Fruit fly (Drosophila melanogaster) whole organism, embryonic: ENCODE results near the gene Cand1.

ENCODE experiments used
- Bdp1 ChIP-seq: fragments of 200-800 bp; sonication (Bioruptor generic); optimal IDR thresholded peaks from 3 replicates; lab custom pipeline; 2016; ENCODE audit warnings: missing biosample characterization, missing genetic modification characterization
- CG10147 ChIP-seq: fragments of 200-800 bp; sonication (Bioruptor generic); optimal IDR thresholded peaks from 2 replicates; lab custom pipeline; 2019; ENCODE audit warnings: missing biosample characterization, mild to moderate bottlenecking, missing genetic modification characterization, moderate library complexity
- CG10209 ChIP-seq: fragments of 200-800 bp; sonication (Bioruptor generic); optimal IDR thresholded peaks from 3 replicates; lab custom pipeline; 2017; ENCODE audit warnings: missing biosample characterization, mild to moderate bottlenecking, missing genetic modification characterization, missing genetic modification reagents
- CG10267 ChIP-seq: fragments of 200-800 bp; sonication (Bioruptor generic); optimal IDR thresholded peaks from 2 replicates; lab custom pipeline; 2018; ENCODE audit warnings: missing biosample characterization, mild to moderate bottlenecking, missing genetic modification characterization, moderate library complexity
- CG10274 ChIP-seq: fragments of 200-800 bp; sonication (Bioruptor generic); optimal IDR thresholded peaks from 3 replicates; lab custom pipeline; 2017; ENCODE audit warnings: missing biosample characterization, mild to moderate bottlenecking, missing genetic modification characterization
- CG10543 ChIP-seq: fragments of 200-800 bp; sonication (Bioruptor generic); optimal IDR thresholded peaks from 3 replicates; lab custom pipeline; 2017; ENCODE audit warnings: missing biosample characterization, mild to moderate bottlenecking, missing genetic modification characterization, moderate library complexity
- CG11085 ChIP-seq: fragments of 200-800 bp; sonication (Bioruptor generic); IDR thresholded peaks from 2 replicates; pipeline ENCODE4 v1.3.6; 2022; ENCODE audit warnings: missing biosample characterization, missing genetic modification characterization
- CG12104 ChIP-seq: fragments of 200-800 bp; sonication (Bioruptor generic); optimal IDR thresholded peaks from 3 replicates; lab custom pipeline; 2016; ENCODE audit warnings: missing biosample characterization, missing genetic modification characterization
- CG12236 ChIP-seq: fragments of 200-800 bp; sonication (Bioruptor generic); optimal IDR thresholded peaks from 2 replicates; lab custom pipeline; 2016; ENCODE audit warnings: missing biosample characterization, missing genetic modification characterization
- CG12391 ChIP-seq: fragments of 200-800 bp; sonication (Bioruptor generic); optimal IDR thresholded peaks from 3 replicates; lab custom pipeline; 2018; ENCODE audit warnings: missing biosample characterization, mild to moderate bottlenecking, missing genetic modification characterization, moderate library complexity
- CG17328 ChIP-seq: fragments of 200-800 bp; sonication (Bioruptor generic); IDR thresholded peaks from 2 replicates; pipeline ENCODE4 v1.3.6; 2022; ENCODE audit warnings: missing biosample characterization, missing genetic modification characterization
- CG17385 ChIP-seq: fragments of 200-800 bp; sonication (Bioruptor generic); optimal IDR thresholded peaks from 3 replicates; lab custom pipeline; 2018; ENCODE audit warnings: missing biosample characterization, mild to moderate bottlenecking, missing genetic modification characterization
- CG17829 ChIP-seq: fragments of 200-800 bp; optimal IDR thresholded peaks from 2 replicates; lab custom pipeline; 2019; ENCODE audit warnings: missing biosample characterization, mild to moderate bottlenecking, missing genetic modification characterization, moderate library complexity
- CG30403 ChIP-seq: fragments of 200-800 bp; sonication (Bioruptor generic); optimal IDR thresholded peaks from 3 replicates; lab custom pipeline; 2016; ENCODE audit warnings: missing biosample characterization, missing genetic modification characterization
- CG3281 ChIP-seq: fragments of 200-800 bp; sonication (Bioruptor generic); optimal IDR thresholded peaks from 3 replicates; lab custom pipeline; 2017; ENCODE audit warnings: missing biosample characterization, mild to moderate bottlenecking, missing genetic modification characterization
- CG4424 ChIP-seq: fragments of 200-800 bp; sonication (Bioruptor generic); optimal IDR thresholded peaks from 3 replicates; lab custom pipeline; 2016; ENCODE audit warnings: missing biosample characterization, missing genetic modification characterization
- CG4820 ChIP-seq: fragments of 200-800 bp; sonication (Bioruptor generic); optimal IDR thresholded peaks from 3 replicates; lab custom pipeline; 2016; ENCODE audit warnings: missing biosample characterization, missing genetic modification characterization
- CG6175 ChIP-seq: fragments of 200-800 bp; sonication (Bioruptor generic); IDR thresholded peaks from 3 replicates; pipeline ENCODE4 v1.3.6; 2022; ENCODE audit warnings: missing biosample characterization, missing genetic modification characterization
- CG7928 ChIP-seq: fragments of 200-800 bp; sonication (Bioruptor generic); optimal IDR thresholded peaks from 2 replicates; lab custom pipeline; 2017; ENCODE audit warnings: missing biosample characterization, mild to moderate bottlenecking, missing genetic modification characterization
- CG8281 ChIP-seq: fragments of 200-800 bp; sonication (Bioruptor generic); optimal IDR thresholded peaks from 2 replicates; lab custom pipeline; 2018; ENCODE audit warnings: missing biosample characterization, mild to moderate bottlenecking, missing genetic modification characterization, moderate library complexity
- CG8290 ChIP-seq, 3 experiments: fragments of 200-800 bp; sonication (Bioruptor generic); optimal IDR thresholded peaks; 2 replicates each; lab custom pipeline; 2016 to 2019; ENCODE audit warnings: missing biosample characterization in 3 of 3, missing genetic modification characterization in 3 of 3, mild to moderate bottlenecking in 2 of 3, moderate library complexity in 1 of 3
- CG8388 ChIP-seq: fragments of 200-800 bp; sonication (Bioruptor generic); optimal IDR thresholded peaks from 2 replicates; lab custom pipeline; 2019; ENCODE audit warnings: missing biosample characterization, mild to moderate bottlenecking, missing genetic modification characterization, moderate library complexity
- CG9215 ChIP-seq: fragments of 200-800 bp; sonication (Bioruptor generic); IDR thresholded peaks from 2 replicates; pipeline ENCODE4 v1.3.6; 2022; ENCODE audit warnings: missing biosample characterization, missing genetic modification characterization
- CG9437 ChIP-seq: fragments of 200-800 bp; sonication (Bioruptor generic); optimal IDR thresholded peaks from 2 replicates; lab custom pipeline; 2018; ENCODE audit warnings: missing biosample characterization, mild to moderate bottlenecking, missing genetic modification characterization
- D19B ChIP-seq: fragments of 200-800 bp; sonication (Bioruptor generic); optimal IDR thresholded peaks from 2 replicates; lab custom pipeline; 2017; ENCODE audit warnings: missing biosample characterization, mild to moderate bottlenecking, missing genetic modification characterization
- Dll ChIP-seq: fragments of 200-800 bp; sonication (Bioruptor generic); IDR thresholded peaks from 4 replicates; pipeline ENCODE4 v1.3.6; 2022; ENCODE audit warnings: missing biosample characterization, missing genetic modification characterization; ENCODE audit not compliant: partially characterized antibody
- Drgx ChIP-seq: fragments of 200-800 bp; sonication (Bioruptor generic); IDR thresholded peaks from 2 replicates; pipeline ENCODE4 v1.3.6; 2022; ENCODE audit warnings: missing biosample characterization, missing genetic modification characterization
- GATAe ChIP-seq: fragments of 200-800 bp; sonication (Bioruptor generic); conservative IDR thresholded peaks from 2 replicates; pipeline ENCODE4 v1.3.6; 2022; ENCODE audit warnings: missing biosample characterization, missing genetic modification characterization
- H15 ChIP-seq: fragments of 200-800 bp; sonication (Bioruptor generic); IDR thresholded peaks from 3 replicates; pipeline ENCODE4 v1.3.6; 2022; ENCODE audit warnings: missing biosample characterization, missing genetic modification characterization
- Hr3 ChIP-seq: fragments of 200-800 bp; sonication (Bioruptor generic); optimal IDR thresholded peaks from 3 replicates; lab custom pipeline; 2016; ENCODE audit warnings: missing biosample characterization, missing genetic modification characterization
- Lpt ChIP-seq: fragments of >200 bp; optimal IDR thresholded peaks from 2 replicates; lab custom pipeline; 2018; ENCODE audit warnings: missing biosample characterization, missing genetic modification characterization
- Mad ChIP-seq: fragments of 200-800 bp; sonication (Bioruptor generic); optimal IDR thresholded peaks from 2 replicates; lab custom pipeline; 2016; ENCODE audit warnings: missing biosample characterization, missing genetic modification characterization
- Mes4 ChIP-seq: fragments of 200-800 bp; sonication (Bioruptor generic); optimal IDR thresholded peaks from 2 replicates; lab custom pipeline; 2016; ENCODE audit warnings: missing biosample characterization, missing genetic modification characterization
- NC2α ChIP-seq: fragments of 200-800 bp; sonication (Bioruptor generic); optimal IDR thresholded peaks from 2 replicates; lab custom pipeline; 2016; ENCODE audit warnings: missing biosample characterization, missing genetic modification characterization
- Ptx1 ChIP-seq: fragments of 200-800 bp; sonication (Bioruptor generic); IDR thresholded peaks from 2 replicates; pipeline ENCODE4 v1.3.6; 2022; ENCODE audit warnings: missing biosample characterization, missing genetic modification characterization
- Sin3A ChIP-seq: fragments of >200 bp; optimal IDR thresholded peaks from 2 replicates; lab custom pipeline; 2018
- Taf1 ChIP-seq: fragments of 200-800 bp; sonication (Bioruptor generic); IDR thresholded peaks from 2 replicates; pipeline ENCODE4 v1.3.6; 2022; ENCODE audit warnings: missing biosample characterization, missing genetic modification characterization
- ac ChIP-seq: fragments of 200-800 bp; sonication (Bioruptor generic); optimal IDR thresholded peaks from 3 replicates; lab custom pipeline; 2017; ENCODE audit warnings: missing biosample characterization, mild to moderate bottlenecking, missing genetic modification characterization
- amos ChIP-seq: fragments of 200-800 bp; sonication (Bioruptor generic); IDR thresholded peaks from 2 replicates; pipeline ENCODE4 v1.3.6; 2022; ENCODE audit warnings: missing biosample characterization, missing genetic modification characterization; ENCODE audit not compliant: partially characterized antibody
- bowl ChIP-seq: fragments of 200-800 bp; sonication (Bioruptor generic); IDR thresholded peaks from 2 replicates; pipeline ENCODE4 v1.3.6; 2022; ENCODE audit warnings: missing biosample characterization, missing genetic modification characterization
- dpn ChIP-seq, 2 experiments: fragments of 200-800 bp; sonication (Bioruptor generic); optimal IDR thresholded peaks; 3 replicates each; lab custom pipeline; 2016; ENCODE audit warnings: missing biosample characterization in 2 of 2, missing genetic modification characterization in 2 of 2
- en ChIP-seq: fragments of 200-800 bp; sonication (Bioruptor generic); optimal IDR thresholded peaks from 2 replicates; lab custom pipeline; 2016; ENCODE audit warnings: missing biosample characterization, missing genetic modification characterization
- fd96Cb ChIP-seq: fragments of 200-800 bp; sonication (Bioruptor generic); optimal IDR thresholded peaks from 2 replicates; lab custom pipeline; 2018; ENCODE audit warnings: missing biosample characterization, mild to moderate bottlenecking, missing genetic modification characterization, moderate library complexity
- fru ChIP-seq: fragments of >200 bp; optimal IDR thresholded peaks from 2 replicates; lab custom pipeline; 2017
- lab ChIP-seq: fragments of 200-800 bp; sonication (Bioruptor generic); optimal IDR thresholded peaks from 3 replicates; lab custom pipeline; 2017; ENCODE audit warnings: missing biosample characterization, missing genetic modification characterization, mild to moderate bottlenecking, moderate library complexity, missing genetic modification reagents
- pzg ChIP-seq: fragments of 200-800 bp; sonication (Bioruptor generic); optimal IDR thresholded peaks from 3 replicates; lab custom pipeline; 2018; ENCODE audit warnings: missing biosample characterization, mild to moderate bottlenecking, missing genetic modification characterization, moderate library complexity
- sima ChIP-seq: fragments of 200-800 bp; sonication (Bioruptor generic); optimal IDR thresholded peaks from 2 replicates; lab custom pipeline; 2016; ENCODE audit warnings: missing biosample characterization, missing genetic modification characterization
- slbo ChIP-seq: fragments of 200-800 bp; sonication (Bioruptor generic); IDR thresholded peaks from 2 replicates; pipeline ENCODE4 v1.3.6; 2022; ENCODE audit warnings: missing biosample characterization, missing genetic modification characterization
- trem ChIP-seq: fragments of 200-800 bp; optimal IDR thresholded peaks from 3 replicates; lab custom pipeline; 2019; ENCODE audit warnings: missing biosample characterization, mild to moderate bottlenecking, missing genetic modification characterization, moderate library complexity
- zen ChIP-seq: fragments of 200-800 bp; sonication (Bioruptor generic); optimal IDR thresholded peaks from 3 replicates; lab custom pipeline; 2018; ENCODE audit warnings: missing biosample characterization, mild to moderate bottlenecking, missing genetic modification characterization, moderate library complexity

The Cand1 gene

DNA sequence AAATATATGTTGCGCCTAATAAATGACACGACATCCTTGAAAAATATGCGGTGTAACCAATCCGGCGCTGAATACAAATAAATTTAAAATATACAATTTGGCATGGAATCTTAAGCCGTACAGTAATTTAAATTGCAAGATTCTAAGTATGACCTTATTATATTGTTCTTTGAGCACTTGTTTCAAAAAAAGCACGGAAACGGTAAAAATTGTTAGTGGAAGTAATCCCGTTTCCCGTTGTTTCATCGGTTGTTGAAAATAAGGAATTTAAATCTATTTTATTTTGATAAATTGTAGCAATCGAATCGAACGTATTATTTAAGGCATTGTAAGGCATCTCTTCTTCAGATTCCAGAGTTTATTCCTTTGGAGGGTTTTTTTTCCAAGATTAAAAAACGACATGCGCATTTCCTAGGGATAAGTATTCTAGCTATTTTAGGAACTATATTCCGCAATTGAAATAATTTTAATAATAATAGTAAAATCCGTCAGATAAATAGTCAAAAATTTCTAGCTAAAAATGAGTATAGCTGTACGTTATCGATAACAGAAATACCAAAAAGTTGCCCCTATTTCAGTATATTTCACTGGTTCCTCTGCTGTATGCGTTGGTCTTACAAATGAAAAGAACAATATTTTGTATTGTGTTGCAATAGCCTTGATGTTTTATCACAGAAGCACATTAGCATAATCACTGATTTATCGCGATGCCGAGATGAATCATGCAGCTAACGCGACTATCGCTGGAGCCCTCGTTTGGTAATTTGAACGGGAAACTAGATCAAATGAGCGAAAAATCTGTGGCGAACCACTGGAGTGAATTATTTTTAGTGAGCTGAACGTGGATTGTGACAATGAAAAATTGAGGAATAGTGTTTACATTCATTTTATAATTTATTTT is 29.2 kb downstream of the Cand1 start, which contains the start of gene GATAd (continued):
- no peak for TF ChIP-seq CG6175 (GFP tag; lab: Robert Waterston, UW)
- no peak for TF ChIP-seq CG17385 (GFP tag; lab: Kevin White, UChicago)
- TF ChIP-seq bowl (GFP tag; lab: Robert Waterston, UW), result no peak
- peak in 1 of 2 experiments; percentile 23 for TF ChIP-seq dpn (GFP tag; optimal IDR thresholded peaks at IDR 0.05; lab: Kevin White, UChicago)
- no peak for TF ChIP-seq CG9215
- TF ChIP-seq H15 (GFP tag; lab: Robert Waterston, UW), result no peak
- no peak for TF ChIP-seq fd96Cb (tag; lab: Kevin White, UChicago)
- TF ChIP-seq Bdp1, result no peak
- TF ChIP-seq fru, result no peak
- TF ChIP-seq en (GFP tag; lab: Kevin White, UChicago), result no peak
- TF ChIP-seq sima (GFP tag; lab: Kevin White, UChicago), result no peak
- peak; percentile 62 for TF ChIP-seq pzg (GFP tag; lab: Kevin White, UChicago)
- no peak for TF ChIP-seq Mes4
- peak; percentile 3 for TF ChIP-seq Sin3A (lab: Kevin White, UChicago)
- TF ChIP-seq NC2α (GFP tag; lab: Kevin White, UChicago), result no peak
- no peak for TF ChIP-seq ac (GFP tag; lab: Kevin White, UChicago)
- no peak for TF ChIP-seq D19B (GFP tag; lab: Kevin White, UChicago)
- TF ChIP-seq CG10209 (GFP tag; lab: Kevin White, UChicago), result no peak
- TF ChIP-seq CG12236 (GFP tag; lab: Kevin White, UChicago), result no peak
- peak; percentile 88 for TF ChIP-seq CG7928 (GFP tag; lab: Kevin White, UChicago)
- peak; percentile 33 for TF ChIP-seq CG10267 (tag; lab: Kevin White, UChicago)
- no peak for TF ChIP-seq Ptx1 (GFP tag; lab: Robert Waterston, UW)
- TF ChIP-seq lab, result no peak
- TF ChIP-seq CG10543 (GFP tag; lab: Kevin White, UChicago), result peak; percentile 19
- peak; percentile 43 for TF ChIP-seq CG17829
- no peak; the same call in 1 of the 2 replicates for TF ChIP-seq amos
- TF ChIP-seq CG10274 (GFP tag; lab: Kevin White, UChicago), result no peak
- TF ChIP-seq CG11085 (GFP tag; lab: Robert Waterston, UW), result no peak
- TF ChIP-seq CG9437 (GFP tag; lab: Kevin White, UChicago), result no peak
- no peak for TF ChIP-seq Dll (GFP tag; lab: Robert Waterston, UW)
- no peak for TF ChIP-seq Drgx
- TF ChIP-seq Lpt (GFP tag; lab: Kevin White, UChicago), result no peak
- peak; percentile 12 for TF ChIP-seq Hr3
- peak; percentile 23 for TF ChIP-seq zen
- TF ChIP-seq GATAe (GFP tag; lab: Robert Waterston, UW), result no peak
- no peak for TF ChIP-seq CG8388 (GFP tag; lab: Kevin White, UChicago)
- TF ChIP-seq slbo (GFP tag; lab: Robert Waterston, UW), result no peak
- TF ChIP-seq CG3281 (GFP tag; lab: Kevin White, UChicago), result no peak
- peak; percentile 6 for TF ChIP-seq CG10147 (GFP tag; lab: Kevin White, UChicago)
- peak; percentile 52 for TF ChIP-seq trem (tag; lab: Kevin White, UChicago)
- peak; percentile 27 for TF ChIP-seq CG30403 (GFP tag; lab: Kevin White, UChicago)
- TF ChIP-seq CG12391 (tag; lab: Kevin White, UChicago), result peak; percentile 29
- TF ChIP-seq CG8281, result peak; percentile 79
- TF ChIP-seq CG4820 (GFP tag; lab: Kevin White, UChicago), result no peak
- TF ChIP-seq Taf1 (GFP tag; lab: Robert Waterston, UW), result no peak
- no peak for TF ChIP-seq Mad (GFP tag; lab: Kevin White, UChicago)
- no peak for TF ChIP-seq CG4424 (GFP tag; lab: Kevin White, UChicago)
- no peak for TF ChIP-seq CG12104 (GFP tag; lab: Kevin White, UChicago)
- TF ChIP-seq CG8290 (GFP tag; optimal IDR thresholded peaks at IDR 0.05; lab: Kevin White, UChicago), result no peak
- TF ChIP-seq CG8290 (tag; optimal IDR thresholded peaks at IDR 0.05; lab: Kevin White, UChicago), result no peak
- TF ChIP-seq CG17328 (GFP tag; lab: Robert Waterston, UW), result no peak
